Worm (Caenorhabditis elegans): ENCODE results near the gene cyk-1.

- TF ChIP-seq unc-62 (GFP tag; optimal IDR thresholded peaks at IDR 0.05), result no peak
- TF ChIP-seq nhr-237 (tag; optimal IDR thresholded peaks at IDR 0.05), result no peak
- TF ChIP-seq pax-3 (tag; optimal IDR thresholded peaks at IDR 0.05), result no peak
- TF ChIP-seq elt-3 (tag; optimal IDR thresholded peaks at IDR 0.05), result no peak
- no peak for TF ChIP-seq unc-30 (tag; optimal IDR thresholded peaks at IDR 0.05)
- no peak for TF ChIP-seq hpl-2 (GFP tag; optimal IDR thresholded peaks at IDR 0.05)
- TF ChIP-seq efl-1 (optimal IDR thresholded peaks at IDR 0.05), result no peak
- TF ChIP-seq efl-1 (GFP tag; optimal IDR thresholded peaks at IDR 0.05 in 1 of 2), result no peak
- no peak for TF ChIP-seq fos-1 (tag; optimal IDR thresholded peaks at IDR 0.05)
- TF ChIP-seq nhr-76 (tag; optimal IDR thresholded peaks at IDR 0.05), result no peak
These were observed 49.7 kb upstream of the cyk-1 start, which contains the start of gene ZK418.6 for ce11 chrIII:7078737-7079136.
